Worm (Caenorhabditis elegans) whole organism, L1 larva: ENCODE data around the gene F47F2.3.

ENCODE experiments used
- C04F5.9 ChIP-seq: sonication (generic microtip); optimal IDR thresholded peaks from 2 replicates; lab custom pipeline; 2016; ENCODE audit warnings: missing genetic modification characterization, missing compliant biosample characterization
- C16A3.4 ChIP-seq: fragments of 150-350 bp; optimal IDR thresholded peaks from 2 replicates; lab custom pipeline; 2014; ENCODE audit warnings: missing biosample characterization, missing genetic modification characterization
- F16B12.6 ChIP-seq: fragments of 150-350 bp; optimal IDR thresholded peaks from 2 replicates; lab custom pipeline; 2014; ENCODE audit warnings: missing biosample characterization, missing genetic modification characterization
- Y116A8C.19 ChIP-seq: sonication (generic microtip); optimal IDR thresholded peaks from 2 replicates; lab custom pipeline; 2016; ENCODE audit warnings: missing compliant biosample characterization, missing genetic modification characterization, borderline replicate concordance
- aha-1 ChIP-seq: fragments of 150-350 bp; optimal IDR thresholded peaks from 2 replicates; lab custom pipeline; 2014; ENCODE audit warnings: missing biosample characterization, missing genetic modification characterization
- aly-2 ChIP-seq: fragments of 150-350 bp; optimal IDR thresholded peaks from 2 replicates; lab custom pipeline; 2014; ENCODE audit warnings: missing biosample characterization, missing genetic modification characterization
- ceh-63 ChIP-seq: fragments of 200-800 bp; sonication (Bioruptor generic); optimal IDR thresholded peaks from 2 replicates; lab custom pipeline; 2018; ENCODE audit warnings: mild to moderate bottlenecking, missing genetic modification characterization, missing compliant biosample characterization
- ceh-88 ChIP-seq: fragments of 200-800 bp; sonication (Bioruptor generic); IDR thresholded peaks from 2 replicates; pipeline ENCODE4 v1.3.6; 2022; ENCODE audit warnings: missing genetic modification characterization, missing compliant biosample characterization
- ces-1 ChIP-seq: fragments of 150-350 bp; optimal IDR thresholded peaks from 2 replicates; lab custom pipeline; 2014; ENCODE audit warnings: missing biosample characterization, missing genetic modification reagents, missing genetic modification characterization
- dsc-1 ChIP-seq: sonication (generic microtip); optimal IDR thresholded peaks from 2 replicates; lab custom pipeline; 2016; ENCODE audit warnings: mild to moderate bottlenecking, missing genetic modification characterization, missing compliant biosample characterization
- efl-1 ChIP-seq, 4 experiments: fragments of 150-350 bp; optimal IDR thresholded peaks in 3 of 4; peaks in 1 of 4; 1 replicate in 1 of 4; 2 replicates in 3 of 4; lab custom pipeline; 2014; ENCODE audit warnings: missing biosample characterization in 2 of 4, missing genetic modification characterization in 2 of 4, missing genetic modification reagents in 2 of 4
- efl-3 ChIP-seq: fragments of 200-800 bp; sonication (Bioruptor generic); optimal IDR thresholded peaks from 2 replicates; lab custom pipeline; 2018; ENCODE audit warnings: mild to moderate bottlenecking, missing genetic modification characterization, missing compliant biosample characterization
- egl-13 ChIP-seq: sonication (generic microtip); optimal IDR thresholded peaks from 2 replicates; lab custom pipeline; 2016; ENCODE audit warnings: missing genotype, missing genetic modification reagents, missing genetic modification characterization, missing compliant biosample characterization
- egl-27 ChIP-seq, 2 experiments: fragments of 150-350 bp in 1 of 2; sonication (generic microtip); optimal IDR thresholded peaks; 3 replicates each; lab custom pipeline; 2017 to 2018; ENCODE audit warnings: missing biosample characterization in 2 of 2, missing genetic modification characterization in 2 of 2, missing genetic modification reagents in 2 of 2
- elt-2 ChIP-seq: sonication (generic microtip); optimal IDR thresholded peaks from 2 replicates; lab custom pipeline; 2016; ENCODE audit warnings: missing genetic modification characterization, mild to moderate bottlenecking, inconsistent platforms, missing compliant biosample characterization, missing genetic modification reagents
- ets-5 ChIP-seq: fragments of 200-800 bp; sonication (Bioruptor generic); IDR thresholded peaks from 2 replicates; pipeline ENCODE4 v1.3.6; 2022; ENCODE audit warnings: missing genetic modification characterization, missing compliant biosample characterization
- fkh-10 ChIP-seq: sonication (generic microtip); optimal IDR thresholded peaks from 2 replicates; lab custom pipeline; 2017; ENCODE audit warnings: missing biosample characterization, missing genetic modification reagents, missing genetic modification characterization
- fkh-4 ChIP-seq: sonication (generic microtip); optimal IDR thresholded peaks from 2 replicates; lab custom pipeline; 2016; ENCODE audit warnings: missing compliant biosample characterization, missing genetic modification characterization, borderline replicate concordance
- fkh-8 ChIP-seq: sonication (generic microtip); optimal IDR thresholded peaks from 2 replicates; lab custom pipeline; 2016; ENCODE audit warnings: mild to moderate bottlenecking, missing genetic modification characterization, missing compliant biosample characterization
- fos-1 ChIP-seq: fragments of 150-350 bp; optimal IDR thresholded peaks from 2 replicates; lab custom pipeline; 2014; ENCODE audit warnings: missing biosample characterization, missing genetic modification characterization
- grh-1 ChIP-seq: fragments of 200-800 bp; sonication (Bioruptor generic); IDR thresholded peaks from 2 replicates; pipeline ENCODE4 v1.3.6; 2022; ENCODE audit warnings: missing genetic modification reagents, missing genetic modification characterization, missing compliant biosample characterization
- hlh-4 ChIP-seq: sonication (generic microtip); optimal IDR thresholded peaks from 2 replicates; lab custom pipeline; 2016; ENCODE audit warnings: mild to moderate bottlenecking, missing genetic modification characterization, missing compliant biosample characterization
- hpl-2 ChIP-seq: fragments of 150-350 bp; optimal IDR thresholded peaks from 2 replicates; lab custom pipeline; 2014; ENCODE audit warnings: missing biosample characterization, missing genetic modification reagents, missing genetic modification characterization
- isw-1 ChIP-seq: fragments of 200-800 bp; sonication (Bioruptor generic); IDR thresholded peaks from 2 replicates; pipeline ENCODE4 v1.3.6; 2022; ENCODE audit warnings: missing genetic modification characterization, missing compliant biosample characterization
- jun-1 ChIP-seq: fragments of 150-350 bp; optimal IDR thresholded peaks from 2 replicates; lab custom pipeline; 2014; ENCODE audit warnings: missing biosample characterization, missing genetic modification reagents, missing genetic modification characterization
- lin-13 ChIP-seq: fragments of 150-350 bp; optimal IDR thresholded peaks from 2 replicates; lab custom pipeline; 2014; ENCODE audit warnings: missing biosample characterization, missing genetic modification reagents, missing genetic modification characterization
- lin-14 ChIP-seq: fragments of 200-800 bp; sonication (Bioruptor generic); optimal IDR thresholded peaks from 2 replicates; lab custom pipeline; 2018; ENCODE audit warnings: mild to moderate bottlenecking, missing genetic modification characterization, moderate library complexity, missing compliant biosample characterization
- lin-35 ChIP-seq, 2 experiments: fragments of 150-350 bp; optimal IDR thresholded peaks; 2 replicates each; lab custom pipeline; 2014; ENCODE audit warnings: missing biosample characterization in 2 of 2, missing genetic modification characterization in 2 of 2, missing genetic modification reagents in 2 of 2
- lin-39 ChIP-seq: fragments of 150-350 bp; optimal IDR thresholded peaks from 2 replicates; lab custom pipeline; 2014; ENCODE audit warnings: missing biosample characterization, missing genetic modification reagents, missing genetic modification characterization
- lsy-2 ChIP-seq, 2 experiments: fragments of 150-350 bp; optimal IDR thresholded peaks; 2 replicates each; lab custom pipeline; 2014; ENCODE audit warnings: missing biosample characterization in 2 of 2, missing genetic modification characterization in 2 of 2
- mdl-1 ChIP-seq, 2 experiments: fragments of 150-350 bp; optimal IDR thresholded peaks; 2 replicates each; lab custom pipeline; 2014 to 2017; ENCODE audit warnings: missing biosample characterization in 2 of 2, missing genetic modification characterization in 2 of 2, inconsistent platforms in 1 of 2
- mef-2 ChIP-seq: fragments of 150-350 bp; optimal IDR thresholded peaks from 2 replicates; lab custom pipeline; 2014; ENCODE audit warnings: missing biosample characterization, missing genetic modification characterization
- nhr-19 ChIP-seq: fragments of 200-800 bp; sonication (Bioruptor generic); conservative IDR thresholded peaks from 2 replicates; pipeline ENCODE4 v1.3.6; 2022; ENCODE audit warnings: missing genetic modification characterization, missing compliant biosample characterization
- nhr-20 ChIP-seq: sonication (generic microtip); optimal IDR thresholded peaks from 2 replicates; lab custom pipeline; 2016; ENCODE audit warnings: mild to moderate bottlenecking, missing genetic modification characterization, missing compliant biosample characterization
- nhr-237 ChIP-seq: fragments of 150-350 bp; optimal IDR thresholded peaks from 2 replicates; lab custom pipeline; 2014; ENCODE audit warnings: missing biosample characterization, missing genetic modification characterization
- nhr-28 ChIP-seq: fragments of 150-350 bp; optimal IDR thresholded peaks from 2 replicates; lab custom pipeline; 2014; ENCODE audit warnings: missing biosample characterization, missing genetic modification characterization
- nhr-47 ChIP-seq: sonication (generic microtip); optimal IDR thresholded peaks from 2 replicates; lab custom pipeline; 2016; ENCODE audit warnings: mild to moderate bottlenecking, missing genetic modification characterization, moderate library complexity, missing compliant biosample characterization
- nhr-71 ChIP-seq: sonication (generic microtip); optimal IDR thresholded peaks from 2 replicates; lab custom pipeline; 2016; ENCODE audit warnings: mild to moderate bottlenecking, missing genetic modification characterization, moderate library complexity, missing compliant biosample characterization
- nhr-84 ChIP-seq: sonication (generic microtip); optimal IDR thresholded peaks from 2 replicates; lab custom pipeline; 2017; ENCODE audit warnings: missing biosample characterization, missing genetic modification characterization
- pax-3 ChIP-seq: fragments of 200-800 bp; sonication (Bioruptor generic); optimal IDR thresholded peaks from 2 replicates; lab custom pipeline; 2018; ENCODE audit warnings: mild to moderate bottlenecking, missing genetic modification characterization, moderate library complexity, missing compliant biosample characterization
- pqm-1 ChIP-seq: sonication (generic microtip); optimal IDR thresholded peaks from 3 replicates; lab custom pipeline; 2017; ENCODE audit warnings: missing biosample characterization, missing genetic modification characterization
- rnt-1 ChIP-seq: sonication (generic microtip); optimal IDR thresholded peaks from 2 replicates; lab custom pipeline; 2016; ENCODE audit warnings: mild to moderate bottlenecking, missing genetic modification characterization, moderate library complexity, missing compliant biosample characterization
- snu-23 ChIP-seq: sonication (generic microtip); optimal IDR thresholded peaks from 2 replicates; lab custom pipeline; 2016; ENCODE audit warnings: missing genetic modification characterization, missing compliant biosample characterization
- sup-37 ChIP-seq: fragments of 200-800 bp; sonication (Bioruptor generic); optimal IDR thresholded peaks from 2 replicates; lab custom pipeline; 2018; ENCODE audit warnings: mild to moderate bottlenecking, missing genetic modification characterization, missing compliant biosample characterization
- tbx-2 ChIP-seq: sonication (generic microtip); optimal IDR thresholded peaks from 2 replicates; lab custom pipeline; 2016; ENCODE audit warnings: missing genetic modification characterization, missing compliant biosample characterization
- tlp-1 ChIP-seq: fragments of 150-350 bp; optimal IDR thresholded peaks from 2 replicates; lab custom pipeline; 2014; ENCODE audit warnings: missing biosample characterization, missing genetic modification characterization
- unc-30 ChIP-seq: sonication (generic microtip); optimal IDR thresholded peaks from 2 replicates; lab custom pipeline; 2017; ENCODE audit warnings: missing biosample characterization, missing genetic modification characterization
- unc-62 ChIP-seq: fragments of 150-350 bp; optimal IDR thresholded peaks from 2 replicates; lab custom pipeline; 2014; ENCODE audit warnings: missing biosample characterization, missing genetic modification reagents, missing genetic modification characterization
- unc-86 ChIP-seq: sonication (generic microtip); optimal IDR thresholded peaks from 2 replicates; lab custom pipeline; 2016; ENCODE audit warnings: missing genetic modification characterization, missing compliant biosample characterization
- vab-15 ChIP-seq: sonication (generic microtip); optimal IDR thresholded peaks from 2 replicates; lab custom pipeline; 2017; ENCODE audit warnings: missing genotype, mild to moderate bottlenecking, missing genetic modification characterization, missing compliant biosample characterization
- xbp-1 ChIP-seq: sonication (generic microtip); optimal IDR thresholded peaks from 2 replicates; lab custom pipeline; 2016; ENCODE audit warnings: missing genetic modification characterization, missing compliant biosample characterization
- zag-1 ChIP-seq: fragments of 150-350 bp; optimal IDR thresholded peaks from 2 replicates; lab custom pipeline; 2014; ENCODE audit warnings: missing biosample characterization, missing genetic modification characterization
- zip-4 ChIP-seq: fragments of 200-800 bp; sonication (Bioruptor generic); optimal IDR thresholded peaks from 2 replicates; lab custom pipeline; 2018; ENCODE audit warnings: mild to moderate bottlenecking, missing genetic modification characterization, moderate library complexity, missing compliant biosample characterization
- ztf-11 ChIP-seq, 2 experiments: sonication (generic microtip); optimal IDR thresholded peaks; 2 replicates each; lab custom pipeline; 2016 to 2017; ENCODE audit warnings: missing genetic modification characterization in 2 of 2, missing biosample characterization in 1 of 2, missing compliant biosample characterization in 1 of 2

Gene F47F2.3

DNA sequence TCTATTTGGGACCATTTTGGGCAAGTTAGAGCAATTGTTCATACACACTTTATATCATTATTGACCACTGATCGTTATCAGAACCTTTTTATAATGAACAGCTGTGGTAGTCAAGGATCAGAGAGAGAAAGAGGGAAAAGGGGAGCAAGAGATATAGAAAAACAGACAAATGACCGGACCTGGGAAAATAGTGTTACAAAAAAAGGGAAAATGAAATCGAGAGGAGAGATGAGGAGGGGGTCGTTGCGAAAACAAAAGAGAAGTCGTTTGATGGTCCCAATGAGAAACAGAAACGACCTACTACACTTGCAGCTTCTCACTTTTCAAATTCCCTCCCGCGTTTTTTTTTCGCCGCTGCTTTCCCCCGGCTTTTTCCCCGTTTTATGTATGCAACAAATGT is 41.6 kb downstream of the F47F2.3 start:
- TF ChIP-seq lin-14 (GFP tag; lab: Kevin White, UChicago): peak; percentile 71
- TF ChIP-seq Y116A8C.19: no peak
- TF ChIP-seq pax-3: no peak
- no peak for TF ChIP-seq nhr-237 (tag; lab: Kevin White, UChicago)
- TF ChIP-seq pqm-1 (tag; lab: Kevin White, UChicago): no peak
- TF ChIP-seq fkh-8 (tag; lab: Kevin White, UChicago): no peak
- peak; percentile 84 for TF ChIP-seq rnt-1 (tag; lab: Kevin White, UChicago)
- no peak for TF ChIP-seq jun-1 (tag; lab: Kevin White, UChicago)
- TF ChIP-seq elt-2: no peak
- TF ChIP-seq hlh-4: no peak
- no peak for TF ChIP-seq tlp-1 (tag; lab: Kevin White, UChicago)
- TF ChIP-seq unc-30 (tag; lab: Kevin White, UChicago): no peak
- no peak for TF ChIP-seq fkh-10
- no peak for TF ChIP-seq efl-1 (optimal IDR thresholded peaks at IDR 0.05; lab: Kevin White, UChicago)
- no peak for TF ChIP-seq efl-1 (GFP tag; optimal IDR thresholded peaks at IDR 0.05 in 1 of 2; lab: Kevin White, UChicago)
- TF ChIP-seq fos-1 (tag; lab: Kevin White, UChicago): no peak
- peak; percentile 63 for TF ChIP-seq nhr-71 (tag; lab: Kevin White, UChicago)
- TF ChIP-seq isw-1 (GFP tag; lab: Robert Waterston, UW): no peak
- no peak for TF ChIP-seq mef-2 (tag; lab: Kevin White, UChicago)
- TF ChIP-seq ztf-11 (tag; optimal IDR thresholded peaks at IDR 0.05; lab: Kevin White, UChicago): no peak
- no peak for TF ChIP-seq ceh-88 (GFP tag; lab: Robert Waterston, UW)
- TF ChIP-seq lsy-2 (tag; optimal IDR thresholded peaks at IDR 0.05; lab: Kevin White, UChicago): peak; percentile 18 to 33
- TF ChIP-seq C04F5.9: no peak
- TF ChIP-seq unc-62 (GFP tag; lab: Kevin White, UChicago): no peak
- peak; percentile 73 for TF ChIP-seq dsc-1 (tag; lab: Kevin White, UChicago)
- TF ChIP-seq egl-13: no peak
- TF ChIP-seq lin-35 (GFP tag; optimal IDR thresholded peaks at IDR 0.05; lab: Kevin White, UChicago): no peak
- no peak for TF ChIP-seq ces-1 (GFP tag; lab: Kevin White, UChicago)
- TF ChIP-seq grh-1 (GFP tag; lab: Robert Waterston, UW): no peak
- no peak for TF ChIP-seq nhr-28 (tag; lab: Kevin White, UChicago)
- TF ChIP-seq hpl-2: no peak
- TF ChIP-seq nhr-20 (tag; lab: Kevin White, UChicago): peak; percentile 25
- no peak for TF ChIP-seq tbx-2 (tag; lab: Kevin White, UChicago)
- no peak for TF ChIP-seq nhr-84 (tag; lab: Kevin White, UChicago)
- TF ChIP-seq lin-13 (GFP tag; lab: Kevin White, UChicago): no peak
- no peak for TF ChIP-seq vab-15 (tag; lab: Kevin White, UChicago)
- TF ChIP-seq egl-27 (tag; optimal IDR thresholded peaks at IDR 0.05; lab: Kevin White, UChicago): no peak
- no peak for TF ChIP-seq zag-1 (tag; lab: Kevin White, UChicago)
- no peak for TF ChIP-seq ets-5
- TF ChIP-seq snu-23 (GFP tag; lab: Kevin White, UChicago): peak; percentile 57
- TF ChIP-seq fkh-4 (tag; lab: Kevin White, UChicago): no peak
- no peak for TF ChIP-seq sup-37 (GFP tag; lab: Kevin White, UChicago)
- no peak for TF ChIP-seq mdl-1 (tag; optimal IDR thresholded peaks at IDR 0.05; lab: Kevin White, UChicago)
- TF ChIP-seq F16B12.6 (tag; lab: Kevin White, UChicago): no peak
- peak; percentile 3 for TF ChIP-seq lin-39 (tag; lab: Kevin White, UChicago)
- TF ChIP-seq efl-3 (GFP tag; lab: Kevin White, UChicago): no peak
- TF ChIP-seq C16A3.4 (tag; lab: Kevin White, UChicago): no peak
- TF ChIP-seq nhr-19: peak; percentile 46
- TF ChIP-seq xbp-1: no peak
- TF ChIP-seq aha-1 (tag; lab: Kevin White, UChicago): no peak
- TF ChIP-seq aly-2: no peak
- TF ChIP-seq ceh-63 (GFP tag; lab: Kevin White, UChicago): no peak
- no peak for TF ChIP-seq zip-4
- no peak for TF ChIP-seq unc-86 (tag; lab: Kevin White, UChicago)
- TF ChIP-seq nhr-47: peak; percentile 1
